Fruit fly (Drosophila melanogaster) whole organism, wandering third instar larva: ENCODE results near the gene CG14435.

Experiments used
- Abd-B ChIP-seq: fragments of >200 bp; optimal IDR thresholded peaks from 2 replicates; lab custom pipeline; 2017; ENCODE audit warnings: missing biosample characterization, missing genetic modification characterization
- CG32264 ChIP-seq: fragments of 200-800 bp; sonication (Bioruptor generic); optimal IDR thresholded peaks from 2 replicates; lab custom pipeline; 2016; ENCODE audit warnings: missing biosample characterization, missing genetic modification characterization
- CG9705 ChIP-seq: fragments of 200-800 bp; sonication (Bioruptor generic); optimal IDR thresholded peaks from 2 replicates; lab custom pipeline; 2018; ENCODE audit warnings: missing biosample characterization, mild to moderate bottlenecking, missing genetic modification characterization
- CrebA ChIP-seq: fragments of 200-800 bp; sonication (Bioruptor generic); optimal IDR thresholded peaks from 2 replicates; lab custom pipeline; 2016; ENCODE audit warnings: missing biosample characterization, mild to moderate bottlenecking, missing genetic modification characterization, borderline replicate concordance
- Dfd ChIP-seq: fragments of >200 bp; optimal IDR thresholded peaks from 2 replicates; lab custom pipeline; 2017; ENCODE audit warnings: missing biosample characterization, missing genetic modification characterization
- Dif ChIP-seq: fragments of 200-275, 200-300 bp; sonication (Bioruptor generic); optimal IDR thresholded peaks from 2 replicates; lab custom pipeline; 2018; ENCODE audit warnings: missing biosample characterization, missing genetic modification characterization; ENCODE audit not compliant: partially characterized antibody
- GATAd ChIP-seq: sonication (Bioruptor generic); optimal IDR thresholded peaks from 2 replicates; lab custom pipeline; 2016; ENCODE audit warnings: missing biosample characterization, missing genetic modification characterization
- HLH106 ChIP-seq: fragments of 200-800 bp; optimal IDR thresholded peaks from 3 replicates; lab custom pipeline; 2019; ENCODE audit warnings: missing biosample characterization, mild to moderate bottlenecking, missing genetic modification characterization, moderate library complexity
- Hnf4 ChIP-seq: fragments of 200-800 bp; sonication (Bioruptor generic); optimal IDR thresholded peaks from 2 replicates; lab custom pipeline; 2016; ENCODE audit warnings: missing biosample characterization, mild to moderate bottlenecking, missing genetic modification characterization
- Hr78 ChIP-seq: fragments of >200 bp; optimal IDR thresholded peaks from 2 replicates; lab custom pipeline; 2017; ENCODE audit warnings: missing biosample characterization, missing genetic modification characterization
- Hr83 ChIP-seq: fragments of 200-300 bp; sonication (Bioruptor generic); optimal IDR thresholded peaks from 2 replicates; lab custom pipeline; 2016; ENCODE audit warnings: missing biosample characterization, mild to moderate bottlenecking, missing genetic modification characterization, moderate library complexity; ENCODE audit not compliant: poor library complexity, severe bottlenecking
- Jra ChIP-seq: sonication (Bioruptor generic); optimal IDR thresholded peaks from 2 replicates; lab custom pipeline; 2016; ENCODE audit warnings: missing biosample characterization, missing genetic modification characterization
- Mio ChIP-seq: sonication (Bioruptor generic); optimal IDR thresholded peaks from 2 replicates; lab custom pipeline; 2016; ENCODE audit warnings: missing biosample characterization, missing genetic modification characterization
- Myc ChIP-seq: fragments of >200 bp; optimal IDR thresholded peaks from 2 replicates; lab custom pipeline; 2017
- N ChIP-seq: fragments of >200 bp; optimal IDR thresholded peaks from 2 replicates; lab custom pipeline; 2018; ENCODE audit warnings: missing biosample characterization, missing external identifiers, missing genetic modification characterization
- OdsH ChIP-seq: fragments of 200-800 bp; sonication (Bioruptor generic); optimal IDR thresholded peaks from 2 replicates; lab custom pipeline; 2016; ENCODE audit warnings: missing biosample characterization, mild to moderate bottlenecking, missing genetic modification characterization
- Rel ChIP-seq, 2 experiments: fragments of 200-800 bp; sonication (Bioruptor generic) in 1 of 2; optimal IDR thresholded peaks; 2 replicates in 1 of 2; 3 replicates in 1 of 2; lab custom pipeline; 2016 to 2019; ENCODE audit warnings: mild to moderate bottlenecking in 2 of 2, missing biosample characterization in 2 of 2, missing genetic modification characterization in 2 of 2, moderate library complexity in 1 of 2
- Sp1 ChIP-seq: fragments of 200-800 bp; sonication (Bioruptor generic); optimal IDR thresholded peaks from 3 replicates; lab custom pipeline; 2019; ENCODE audit warnings: missing biosample characterization, mild to moderate bottlenecking, missing genetic modification characterization, moderate library complexity
- Vsx2 ChIP-seq: fragments of 200-300, 225-300 bp; sonication (Bioruptor generic); optimal IDR thresholded peaks from 2 replicates; lab custom pipeline; 2018; ENCODE audit warnings: missing biosample characterization, missing genetic modification characterization; ENCODE audit not compliant: partially characterized antibody
- br ChIP-seq: fragments of 200-800 bp; sonication (Bioruptor generic); optimal IDR thresholded peaks from 2 replicates; lab custom pipeline; 2016; ENCODE audit warnings: missing biosample characterization, missing genetic modification characterization
- brk ChIP-seq: fragments of 200-800 bp; sonication (Bioruptor generic); optimal IDR thresholded peaks from 2 replicates; lab custom pipeline; 2016; ENCODE audit warnings: missing biosample characterization, mild to moderate bottlenecking, missing genetic modification characterization
- dl ChIP-seq, 2 experiments: fragments of 175-275, 200-275 bp in 1 of 2; fragments of 200-275 bp in 1 of 2; sonication (Bioruptor generic); optimal IDR thresholded peaks; lab custom pipeline; 2018; ENCODE audit warnings: mild to moderate bottlenecking in 2 of 2, missing biosample characterization in 2 of 2, missing genetic modification characterization in 2 of 2, moderate library complexity in 2 of 2; ENCODE audit not compliant: partially characterized antibody in 2 of 2, insufficient read depth in 1 of 2
- dmrt93B ChIP-seq: fragments of 200-800 bp; sonication (Bioruptor generic); optimal IDR thresholded peaks from 2 replicates; lab custom pipeline; 2018; ENCODE audit warnings: missing biosample characterization, mild to moderate bottlenecking, missing genetic modification characterization
- dsf ChIP-seq: sonication (Bioruptor generic); optimal IDR thresholded peaks from 2 replicates; lab custom pipeline; 2016; ENCODE audit warnings: missing biosample characterization, missing genetic modification characterization, borderline replicate concordance
- ey ChIP-seq: fragments of 200-800 bp; sonication (Bioruptor generic); optimal IDR thresholded peaks from 2 replicates; lab custom pipeline; 2016; ENCODE audit warnings: missing biosample characterization, missing genetic modification characterization
- foxo ChIP-seq, 2 experiments: fragments of 200-800 bp; sonication (Bioruptor generic); optimal IDR thresholded peaks; 2 replicates in 1 of 2; 3 replicates in 1 of 2; lab custom pipeline; 2016 to 2017; ENCODE audit warnings: missing biosample characterization in 2 of 2, missing genetic modification characterization in 2 of 2
- fru ChIP-seq: fragments of 200-800 bp; sonication (Bioruptor generic); optimal IDR thresholded peaks from 3 replicates; lab custom pipeline; 2016; ENCODE audit warnings: missing biosample characterization, mild to moderate bottlenecking, missing genetic modification characterization
- h ChIP-seq: fragments of 200-800 bp; sonication (Bioruptor generic); optimal IDR thresholded peaks from 3 replicates; lab custom pipeline; 2016; ENCODE audit warnings: missing biosample characterization, mild to moderate bottlenecking, missing genetic modification characterization
- jim ChIP-seq: fragments of 175-275, 200-325 bp; sonication (Bioruptor generic); optimal IDR thresholded peaks from 2 replicates; lab custom pipeline; 2016; ENCODE audit warnings: missing biosample characterization, mild to moderate bottlenecking, missing genetic modification characterization
- lola ChIP-seq: fragments of >200 bp; optimal IDR thresholded peaks from 2 replicates; lab custom pipeline; 2017; ENCODE audit warnings: missing biosample characterization, missing genetic modification characterization
- pan ChIP-seq: fragments of >200 bp; optimal IDR thresholded peaks from 2 replicates; lab custom pipeline; 2017
- psq ChIP-seq: fragments of 200-800 bp; sonication (Bioruptor generic); optimal IDR thresholded peaks from 3 replicates; lab custom pipeline; 2017; ENCODE audit warnings: missing biosample characterization, mild to moderate bottlenecking, missing genetic modification characterization, moderate library complexity
- rgr ChIP-seq: fragments of 200-800 bp; sonication (Bioruptor generic); optimal IDR thresholded peaks from 3 replicates; lab custom pipeline; 2016; ENCODE audit warnings: missing biosample characterization, mild to moderate bottlenecking, missing genetic modification characterization
- sage ChIP-seq: fragments of 200-800 bp; sonication (Bioruptor generic); optimal IDR thresholded peaks from 2 replicates; lab custom pipeline; 2016; ENCODE audit warnings: missing biosample characterization, mild to moderate bottlenecking, missing genetic modification characterization
- sv ChIP-seq: fragments of 200-800 bp; sonication (Bioruptor generic); optimal IDR thresholded peaks from 3 replicates; lab custom pipeline; 2016; ENCODE audit warnings: missing biosample characterization, missing genetic modification characterization
- tai ChIP-seq: sonication (Bioruptor generic); optimal IDR thresholded peaks from 2 replicates; lab custom pipeline; 2016; ENCODE audit warnings: missing biosample characterization, missing genetic modification characterization
- usp ChIP-seq: fragments of >200 bp; optimal IDR thresholded peaks from 2 replicates; lab custom pipeline; 2017; ENCODE audit warnings: missing biosample characterization, missing genetic modification characterization
- woc ChIP-seq: sonication (Bioruptor generic); optimal IDR thresholded peaks from 2 replicates; lab custom pipeline; 2016; ENCODE audit warnings: missing biosample characterization, mild to moderate bottlenecking, missing genetic modification characterization

Gene CG14435

dm6 chrX:6862521-6863288 lies 19.0 kb upstream of the CG14435 start:
- no peak for TF ChIP-seq Rel (GFP tag; optimal IDR thresholded peaks at IDR 0.05; lab: Kevin White, UChicago)
- TF ChIP-seq Rel (tag; optimal IDR thresholded peaks at IDR 0.05; lab: Kevin White, UChicago) = peak; percentile 50
- TF ChIP-seq CG32264 (GFP tag; lab: Kevin White, UChicago) = no peak
- no peak for TF ChIP-seq CG9705 (GFP tag; lab: Kevin White, UChicago)
- TF ChIP-seq h = peak; percentile 8
- TF ChIP-seq GATAd = no peak
- TF ChIP-seq Vsx2 (GFP tag; lab: Kevin White, UChicago) = peak; percentile 69
- peak; percentile 14 for TF ChIP-seq br (GFP tag; lab: Kevin White, UChicago)
- TF ChIP-seq rgr = peak; percentile 21
- TF ChIP-seq Dif (GFP tag; lab: Kevin White, UChicago) = no peak
- peak; percentile 67 for TF ChIP-seq sage (GFP tag; lab: Kevin White, UChicago)
- TF ChIP-seq psq (GFP tag; lab: Kevin White, UChicago) = peak; percentile 95
- peak; percentile 28 for TF ChIP-seq N
- TF ChIP-seq Jra (GFP tag; lab: Kevin White, UChicago) = peak; percentile 30
- peak; percentile 15 for TF ChIP-seq tai (GFP tag; lab: Kevin White, UChicago)
- no peak for TF ChIP-seq Hr83
- TF ChIP-seq CrebA (GFP tag; lab: Kevin White, UChicago) = no peak
- TF ChIP-seq jim (GFP tag; lab: Kevin White, UChicago) = no peak

DNA sequence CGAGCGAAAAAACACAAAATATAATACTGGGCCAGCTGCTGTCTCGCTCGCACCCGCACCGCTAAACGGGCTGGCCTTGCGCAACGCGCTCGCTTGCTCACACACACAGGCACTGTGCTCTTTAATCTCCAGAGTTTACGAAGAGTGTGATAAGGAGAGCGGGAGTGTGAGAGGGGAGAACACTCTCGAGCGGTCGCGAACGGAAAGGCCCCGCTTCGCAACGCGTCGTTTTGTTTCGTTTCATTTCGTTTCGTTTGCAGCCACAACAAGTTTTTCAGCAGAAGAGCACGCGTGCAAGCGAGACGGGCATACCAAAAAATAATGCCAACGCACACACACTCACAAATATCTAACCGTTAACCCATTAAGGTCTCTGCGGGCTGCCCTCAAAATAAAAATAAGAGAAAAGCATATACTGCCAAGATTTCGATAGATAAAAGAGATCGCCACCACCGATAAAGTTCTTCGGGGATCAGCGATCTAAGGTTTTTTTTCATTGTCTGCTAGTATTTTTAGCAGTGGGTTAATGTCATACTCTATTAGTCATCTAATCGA lies 17.9 kb upstream of the CG14435 start:
- TF ChIP-seq Dif (GFP tag; lab: Kevin White, UChicago) = peak; percentile 77
- TF ChIP-seq Sp1 = peak; percentile 81
- no peak for TF ChIP-seq pan (lab: Kevin White, UChicago)
- TF ChIP-seq ey (GFP tag; lab: Kevin White, UChicago) = peak; percentile 64
- TF ChIP-seq OdsH = peak; percentile 52
- TF ChIP-seq Myc (lab: Kevin White, UChicago) = no peak
- no peak for TF ChIP-seq Dfd (GFP tag; lab: Kevin White, UChicago)
- TF ChIP-seq fru (GFP tag; lab: Kevin White, UChicago) = peak; percentile 77
- peak; percentile 61 to 66 for TF ChIP-seq foxo (GFP tag; optimal IDR thresholded peaks at IDR 0.05; lab: Kevin White, UChicago)
- no peak for TF ChIP-seq Abd-B (GFP tag; lab: Kevin White, UChicago)
- peak; percentile 87 for TF ChIP-seq dmrt93B (GFP tag; lab: Kevin White, UChicago)
- no peak for TF ChIP-seq lola (GFP tag; lab: Kevin White, UChicago)
- no peak for TF ChIP-seq sv (GFP tag; lab: Kevin White, UChicago)
- peak; percentile 85 for TF ChIP-seq HLH106 (tag; lab: Kevin White, UChicago)
- peak; percentile 87 for TF ChIP-seq psq (GFP tag; lab: Kevin White, UChicago)
- peak; percentile 75 for TF ChIP-seq Jra (GFP tag; lab: Kevin White, UChicago)
- TF ChIP-seq usp = no peak
- peak; percentile 47 for TF ChIP-seq Vsx2 (GFP tag; lab: Kevin White, UChicago)
- TF ChIP-seq dsf (GFP tag; lab: Kevin White, UChicago) = no peak
- TF ChIP-seq br (GFP tag; lab: Kevin White, UChicago) = peak; percentile 80
- peak; percentile 69 for TF ChIP-seq Hnf4 (GFP tag; lab: Kevin White, UChicago)
- peak; percentile 72 for TF ChIP-seq h
- TF ChIP-seq CG32264 (GFP tag; lab: Kevin White, UChicago) = peak; percentile 78
- TF ChIP-seq sage (GFP tag; lab: Kevin White, UChicago) = no peak
- TF ChIP-seq N = no peak
- TF ChIP-seq Mio (GFP tag; lab: Kevin White, UChicago) = peak; percentile 36
- no peak for TF ChIP-seq jim (GFP tag; lab: Kevin White, UChicago)
- TF ChIP-seq Rel (GFP tag; optimal IDR thresholded peaks at IDR 0.05; lab: Kevin White, UChicago) = no peak
- peak; percentile 93 for TF ChIP-seq Rel (tag; optimal IDR thresholded peaks at IDR 0.05; lab: Kevin White, UChicago)
- peak; percentile 47 for TF ChIP-seq GATAd
- no peak for TF ChIP-seq CrebA (GFP tag; lab: Kevin White, UChicago)
- peak; percentile 63 for TF ChIP-seq rgr
- peak; percentile 54 for TF ChIP-seq Hr83
- TF ChIP-seq dl (GFP tag; optimal IDR thresholded peaks at IDR 0.05; lab: Kevin White, UChicago; ENCODE audit: insufficient read depth in 1 of 2, partially characterized antibody in 2 of 2) = peak; percentile 26 to 36
- peak; percentile 49 for TF ChIP-seq woc (GFP tag; lab: Kevin White, UChicago)
- no peak for TF ChIP-seq Hr78 (GFP tag; lab: Kevin White, UChicago)
- peak; percentile 14 for TF ChIP-seq CG9705 (GFP tag; lab: Kevin White, UChicago)
- no peak for TF ChIP-seq brk (GFP tag; lab: Kevin White, UChicago)
- TF ChIP-seq tai (GFP tag; lab: Kevin White, UChicago) = peak; percentile 62
